Fruit fly (Drosophila melanogaster) S2 (cell line): ENCODE data around the gene Tudor-SN.

Experiments used
- CG8478 ChIP-seq: fragments of >200 bp; optimal IDR thresholded peaks from 2 replicates; lab custom pipeline; 2018
- CTCF ChIP-seq, 2 experiments: fragments of >200 bp; optimal IDR thresholded peaks; 2 replicates each; lab custom pipeline; 2018

- TF ChIP-seq CG8478 (lab: Kevin White, UChicago) = no peak
- no peak for TF ChIP-seq CTCF (optimal IDR thresholded peaks at IDR 0.05; lab: Kevin White, UChicago)
Measured at dm6 chr3L:270760-271500, 6.8 kb upstream of the Tudor-SN start, which contains the start of gene miple2.
